Worm (Caenorhabditis elegans): Measurements from ENCODE around the gene sri-40.

- TF ChIP-seq ceh-24 (tag; optimal IDR thresholded peaks at IDR 0.05) (no peak), mec-3 (tag; optimal IDR thresholded peaks at IDR 0.05; ENCODE audit: borderline replicate concordance) (no peak), rnt-1 (tag; optimal IDR thresholded peaks at IDR 0.05) (no peak), ceh-2 (tag; optimal IDR thresholded peaks at IDR 0.05) (no peak), ceh-19 (GFP tag; optimal IDR thresholded peaks at IDR 0.05) (no peak), unc-3 (GFP tag; conservative IDR thresholded peaks at IDR 0.05) (no peak), unc-3 (tag; optimal IDR thresholded peaks at IDR 0.05) (no peak), fax-1 (tag; optimal IDR thresholded peaks at IDR 0.05) (no peak), T23F11.4 (GFP tag; optimal IDR thresholded peaks at IDR 0.05) (no peak), F13H6.1 (tag; optimal IDR thresholded peaks at IDR 0.05) (no peak), Y22D7AL.16 (tag; optimal IDR thresholded peaks at IDR 0.05) (no peak)
Measured at ce11 chrII:3209251-3209650, 31.5 kb downstream of the sri-40 start, which contains the start of gene ZC239.6.
